Fruit fly (Drosophila melanogaster): ENCODE results near the gene CG42371.

CG42371 gene

DNA sequence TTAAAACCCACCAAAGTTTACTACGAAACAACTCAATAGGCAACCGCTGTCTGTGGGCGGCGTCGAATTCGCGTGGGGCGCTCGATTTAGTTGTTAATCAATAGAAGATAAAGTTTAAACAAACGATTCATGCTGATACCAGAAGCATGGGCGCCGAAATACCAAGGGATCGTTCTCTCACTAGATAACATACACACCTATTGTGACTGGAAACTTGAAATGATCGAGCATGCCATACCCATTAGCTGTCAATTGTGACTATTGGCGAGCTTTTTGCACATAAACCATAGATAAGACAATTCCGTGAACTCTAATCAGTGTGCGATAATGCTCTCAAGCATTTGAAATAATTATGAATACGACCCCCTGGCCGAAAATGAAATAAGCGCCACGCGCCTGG lies 37.7 kb downstream of the CG42371 start (continued):
- TF ChIP-seq CG17612 (GFP tag; IDR thresholded peaks at IDR 0.05) (peak; percentile 62), Ravus (GFP tag; IDR thresholded peaks at IDR 0.05) (peak; percentile 34; the same call in 1 of the 2 replicates), CG12744 (GFP tag; optimal IDR thresholded peaks at IDR 0.05) (peak; percentile 70), CG18011 (GFP tag; optimal IDR thresholded peaks at IDR 0.05) (peak; percentile 11), Bdp1 (GFP tag; optimal IDR thresholded peaks at IDR 0.05) (no peak), crp (GFP tag; optimal IDR thresholded peaks at IDR 0.05) (no peak), ac (GFP tag; optimal IDR thresholded peaks at IDR 0.05) (no peak), az2 (GFP tag; optimal IDR thresholded peaks at IDR 0.05) (peak; percentile 59), CG9932 (GFP tag; IDR thresholded peaks at IDR 0.05) (peak; percentile 85), CG3281 (GFP tag; optimal IDR thresholded peaks at IDR 0.05) (peak; percentile 60), H15 (GFP tag; IDR thresholded peaks at IDR 0.05) (peak; percentile 58; the same call in 2 of the 3 replicates), inv (GFP tag; IDR thresholded peaks at IDR 0.05; ENCODE audit: partially characterized antibody) (no peak), pros (GFP tag; optimal IDR thresholded peaks at IDR 0.05) (no peak), row (GFP tag; IDR thresholded peaks at IDR 0.05) (peak; percentile 76), sug (tag; optimal IDR thresholded peaks at IDR 0.05) (peak; percentile 99), zfh2 (GFP tag; optimal IDR thresholded peaks at IDR 0.05) (peak; percentile 83), CG1792 (GFP tag; optimal IDR thresholded peaks at IDR 0.05) (peak; percentile 69), Nf-YB (GFP tag; optimal IDR thresholded peaks at IDR 0.05) (peak; percentile 46), croc (GFP tag; conservative IDR thresholded peaks at IDR 0.05) (peak; percentile 21; the same call in 1 of the 3 replicates), schlank (tag; optimal IDR thresholded peaks at IDR 0.05) (peak; percentile 48), CG11398 (GFP tag; optimal IDR thresholded peaks at IDR 0.05) (peak; percentile 58), CG8281 (tag; optimal IDR thresholded peaks at IDR 0.05) (peak; percentile 45), Dp (GFP tag; optimal IDR thresholded peaks at IDR 0.05) (no peak), CG43689 (GFP tag; IDR thresholded peaks at IDR 0.05) (peak; percentile 15; the same call in 1 of the 2 replicates), Neu2 (GFP tag; optimal IDR thresholded peaks at IDR 0.05; ENCODE audit: borderline replicate concordance) (no peak), tin (GFP tag; optimal IDR thresholded peaks at IDR 0.05) (peak; percentile 28), Gsc (GFP tag; IDR thresholded peaks at IDR 0.05) (no peak), CrebB (tag; optimal IDR thresholded peaks at IDR 0.05) (peak; percentile 75), CG11456 (GFP tag; IDR thresholded peaks at IDR 0.05) (peak; percentile 72; the same call in 2 of the 3 replicates), CG31365 (tag; optimal IDR thresholded peaks at IDR 0.05) (peak; percentile 45), org-1 (GFP tag; optimal IDR thresholded peaks at IDR 0.05) (peak; percentile 65), jing (GFP tag; optimal IDR thresholded peaks at IDR 0.05) (peak; percentile 63), CG2875 (GFP tag; optimal IDR thresholded peaks at IDR 0.05) (peak; percentile 8), CG2678 (tag; optimal IDR thresholded peaks at IDR 0.05) (peak; percentile 86), maf-S (GFP tag; optimal IDR thresholded peaks at IDR 0.05) (peak; percentile 80), Elba2 (GFP tag; optimal IDR thresholded peaks at IDR 0.05) (no peak), CG16815 (GFP tag; optimal IDR thresholded peaks at IDR 0.05) (peak; percentile 34), CG11723 (GFP tag; optimal IDR thresholded peaks at IDR 0.05) (peak; percentile 51), Chrac-16 (GFP tag; optimal IDR thresholded peaks at IDR 0.05) (peak; percentile 73), CG34376 (GFP tag; optimal IDR thresholded peaks at IDR 0.05) (peak; percentile 31), CG13894 (tag; optimal IDR thresholded peaks at IDR 0.05) (peak; percentile 31), cg (GFP tag; optimal IDR thresholded peaks at IDR 0.05) (no peak), CG3726 (GFP tag; IDR thresholded peaks at IDR 0.05) (no peak), tx (GFP tag; optimal IDR thresholded peaks at IDR 0.05) (peak; percentile 79), CG1024 (GFP tag; IDR thresholded peaks at IDR 0.05) (no peak), caup (GFP tag; optimal IDR thresholded peaks at IDR 0.05; ENCODE audit: severe bottlenecking) (peak; percentile 70), wdn (GFP tag; IDR thresholded peaks at IDR 0.05) (peak; percentile 65), Bteb2 (GFP tag; optimal IDR thresholded peaks at IDR 0.05) (peak; percentile 60), nerfin-1 (tag; optimal IDR thresholded peaks at IDR 0.05) (peak; percentile 59), B-H1 (GFP tag; IDR thresholded peaks at IDR 0.05) (peak; percentile 33; the same call in 2 of the 3 replicates)

All from whole organism, embryonic.